Fruit fly (Drosophila melanogaster) whole organism, embryonic: ENCODE results near the gene Tsp33B.

ENCODE experiments used
- Antp ChIP-seq: fragments of 200-800 bp; sonication (Bioruptor generic); optimal IDR thresholded peaks from 3 replicates; lab custom pipeline; 2016; ENCODE audit warnings: missing biosample characterization, missing genetic modification characterization
- CG10979 ChIP-seq: fragments of 200-800 bp; sonication (Bioruptor generic); optimal IDR thresholded peaks from 2 replicates; lab custom pipeline; 2018; ENCODE audit warnings: missing biosample characterization, mild to moderate bottlenecking, missing genetic modification characterization, moderate library complexity
- CG12071 ChIP-seq: fragments of 200-800 bp; sonication (Bioruptor generic); optimal IDR thresholded peaks from 3 replicates; lab custom pipeline; 2018; ENCODE audit warnings: missing biosample characterization, mild to moderate bottlenecking, missing genetic modification characterization
- CG12155 ChIP-seq: fragments of 200-800 bp; sonication (Bioruptor generic); optimal IDR thresholded peaks from 3 replicates; lab custom pipeline; 2016; ENCODE audit warnings: missing biosample characterization, missing genetic modification characterization
- CG12659 ChIP-seq: fragments of 200-800 bp; sonication (Bioruptor generic); optimal IDR thresholded peaks from 3 replicates; lab custom pipeline; 2017; ENCODE audit warnings: mild to moderate bottlenecking, missing biosample characterization, missing genetic modification reagents, missing genetic modification characterization
- CG12942 ChIP-seq: fragments of 200-800 bp; sonication (Bioruptor generic); optimal IDR thresholded peaks from 3 replicates; lab custom pipeline; 2016; ENCODE audit warnings: missing biosample characterization, missing genetic modification characterization
- CG13287 ChIP-seq: fragments of 200-800 bp; sonication (Bioruptor generic); IDR thresholded peaks from 2 replicates; pipeline ENCODE4 v1.3.6; 2022; ENCODE audit warnings: missing biosample characterization, missing genetic modification characterization; ENCODE audit not compliant: partially characterized antibody
- CG14014 ChIP-seq: fragments of 200-800 bp; sonication (Bioruptor generic); IDR thresholded peaks from 2 replicates; pipeline ENCODE4 v1.3.6; 2022; ENCODE audit warnings: missing biosample characterization, missing genetic modification characterization
- CG17385 ChIP-seq: fragments of 200-800 bp; sonication (Bioruptor generic); optimal IDR thresholded peaks from 3 replicates; lab custom pipeline; 2018; ENCODE audit warnings: missing biosample characterization, mild to moderate bottlenecking, missing genetic modification characterization
- CG3281 ChIP-seq: fragments of 200-800 bp; sonication (Bioruptor generic); optimal IDR thresholded peaks from 3 replicates; lab custom pipeline; 2017; ENCODE audit warnings: missing biosample characterization, mild to moderate bottlenecking, missing genetic modification characterization
- CG34376 ChIP-seq: fragments of 200-800 bp; sonication (Bioruptor generic); optimal IDR thresholded peaks from 2 replicates; lab custom pipeline; 2018; ENCODE audit warnings: missing biosample characterization, mild to moderate bottlenecking, missing genetic modification characterization
- CG42726 ChIP-seq: fragments of 200-800 bp; sonication (Bioruptor generic); IDR thresholded peaks from 2 replicates; pipeline ENCODE4 v1.3.6; 2022; ENCODE audit warnings: missing biosample characterization, missing genetic modification characterization; ENCODE audit not compliant: partially characterized antibody
- CG4424 ChIP-seq: fragments of 200-800 bp; sonication (Bioruptor generic); optimal IDR thresholded peaks from 3 replicates; lab custom pipeline; 2016; ENCODE audit warnings: missing biosample characterization, missing genetic modification characterization
- CG6175 ChIP-seq: fragments of 200-800 bp; sonication (Bioruptor generic); IDR thresholded peaks from 3 replicates; pipeline ENCODE4 v1.3.6; 2022; ENCODE audit warnings: missing biosample characterization, missing genetic modification characterization
- CG6254 ChIP-seq: fragments of 200-800 bp; sonication (Bioruptor generic); optimal IDR thresholded peaks from 3 replicates; lab custom pipeline; 2017; ENCODE audit warnings: mild to moderate bottlenecking, missing biosample characterization, missing genetic modification reagents, missing genetic modification characterization
- CG8478 ChIP-seq: fragments of >200 bp; optimal IDR thresholded peaks from 2 replicates; lab custom pipeline; 2018
- CG8924 ChIP-seq: fragments of 200-800 bp; optimal IDR thresholded peaks from 3 replicates; lab custom pipeline; 2019; ENCODE audit warnings: missing biosample characterization, mild to moderate bottlenecking, missing genetic modification characterization, moderate library complexity
- D19B ChIP-seq: fragments of 200-800 bp; sonication (Bioruptor generic); optimal IDR thresholded peaks from 2 replicates; lab custom pipeline; 2017; ENCODE audit warnings: missing biosample characterization, mild to moderate bottlenecking, missing genetic modification characterization
- Deaf1 ChIP-seq: fragments of 200-800 bp; optimal IDR thresholded peaks from 3 replicates; lab custom pipeline; 2019; ENCODE audit warnings: missing biosample characterization, mild to moderate bottlenecking, missing genetic modification characterization, moderate library complexity
- Dip3 ChIP-seq: fragments of 200-800 bp; sonication (Bioruptor generic); optimal IDR thresholded peaks from 3 replicates; lab custom pipeline; 2016; ENCODE audit warnings: missing biosample characterization, missing genetic modification characterization
- ERR ChIP-seq: fragments of 200-800 bp; sonication (Bioruptor generic); optimal IDR thresholded peaks from 2 replicates; lab custom pipeline; 2016; ENCODE audit warnings: missing biosample characterization, missing genetic modification characterization
- Elba2 ChIP-seq: fragments of 200-800 bp; sonication (Bioruptor generic); optimal IDR thresholded peaks from 3 replicates; lab custom pipeline; 2016; ENCODE audit warnings: missing biosample characterization, missing genetic modification characterization
- HLHmδ ChIP-seq: fragments of 200-800 bp; sonication (Bioruptor generic); optimal IDR thresholded peaks from 2 replicates; lab custom pipeline; 2018; ENCODE audit warnings: missing biosample characterization, mild to moderate bottlenecking, missing genetic modification characterization, moderate library complexity
- Hand ChIP-seq: fragments of 200-800 bp; sonication (Bioruptor generic); optimal IDR thresholded peaks from 2 replicates; lab custom pipeline; 2017; ENCODE audit warnings: mild to moderate bottlenecking, missing biosample characterization, missing genetic modification reagents, missing genetic modification characterization
- Hey ChIP-seq: fragments of 200-800 bp; sonication (Bioruptor generic); optimal IDR thresholded peaks from 3 replicates; lab custom pipeline; 2018; ENCODE audit warnings: missing biosample characterization, mild to moderate bottlenecking, missing genetic modification characterization
- Lim3 ChIP-seq: fragments of 200-800 bp; sonication (Bioruptor generic); IDR thresholded peaks from 2 replicates; pipeline ENCODE4 v1.3.6; 2022; ENCODE audit warnings: missing biosample characterization, missing genetic modification characterization
- Lpt ChIP-seq: fragments of >200 bp; optimal IDR thresholded peaks from 2 replicates; lab custom pipeline; 2018; ENCODE audit warnings: missing biosample characterization, missing genetic modification characterization
- MESR4 ChIP-seq: fragments of 200-800 bp; sonication (Bioruptor generic); optimal IDR thresholded peaks from 2 replicates; lab custom pipeline; 2018; ENCODE audit warnings: missing biosample characterization, mild to moderate bottlenecking, missing genetic modification characterization, moderate library complexity
- Nf-YC ChIP-seq: fragments of 200-800 bp; optimal IDR thresholded peaks from 3 replicates; lab custom pipeline; 2019; ENCODE audit warnings: missing biosample characterization, mild to moderate bottlenecking, missing genetic modification characterization, moderate library complexity
- Poxn ChIP-seq: fragments of 200-800 bp; sonication (Bioruptor generic); IDR thresholded peaks from 2 replicates; pipeline ENCODE4 v1.3.6; 2022; ENCODE audit warnings: missing biosample characterization, missing genetic modification characterization
- Side ChIP-seq: fragments of 200-800 bp; sonication (Bioruptor generic); optimal IDR thresholded peaks from 2 replicates; lab custom pipeline; 2016; ENCODE audit warnings: missing biosample characterization, missing genetic modification characterization
- abd-A ChIP-seq: fragments of 200-800 bp; sonication (Bioruptor generic); optimal IDR thresholded peaks from 3 replicates; lab custom pipeline; 2019; ENCODE audit warnings: missing biosample characterization, mild to moderate bottlenecking, missing genetic modification characterization, moderate library complexity
- bsh ChIP-seq, 2 experiments: fragments of 200-800 bp; sonication (Bioruptor generic); optimal IDR thresholded peaks; 2 replicates each; lab custom pipeline; 2017 to 2018; ENCODE audit warnings: mild to moderate bottlenecking in 2 of 2, missing biosample characterization in 2 of 2, missing genetic modification characterization in 2 of 2, moderate library complexity in 1 of 2
- cad ChIP-seq: fragments of >200 bp; optimal IDR thresholded peaks from 2 replicates; lab custom pipeline; 2017; ENCODE audit warnings: missing biosample characterization, missing genetic modification characterization
- corto ChIP-seq: fragments of 200-800 bp; sonication (Bioruptor generic); optimal IDR thresholded peaks from 2 replicates; lab custom pipeline; 2016; ENCODE audit warnings: missing biosample characterization, mild to moderate bottlenecking, missing genetic modification characterization, moderate library complexity
- gcm ChIP-seq: fragments of 200-800 bp; sonication (Bioruptor generic); optimal IDR thresholded peaks from 2 replicates; lab custom pipeline; 2019; ENCODE audit warnings: missing biosample characterization, mild to moderate bottlenecking, missing genetic modification characterization, moderate library complexity
- gsb-n ChIP-seq: fragments of 200-800 bp; sonication (Bioruptor generic); optimal IDR thresholded peaks from 3 replicates; lab custom pipeline; 2018; ENCODE audit warnings: missing biosample characterization, mild to moderate bottlenecking, missing genetic modification characterization
- insv ChIP-seq, 2 experiments: fragments of 200-800 bp; sonication (Bioruptor generic); optimal IDR thresholded peaks; 3 replicates each; lab custom pipeline; 2016 to 2018; ENCODE audit warnings: missing biosample characterization in 2 of 2, missing genetic modification characterization in 2 of 2
- kah ChIP-seq: fragments of 200-800 bp; sonication (Bioruptor generic); optimal IDR thresholded peaks from 2 replicates; lab custom pipeline; 2018; ENCODE audit warnings: missing biosample characterization, mild to moderate bottlenecking, missing genetic modification characterization
- mam ChIP-seq: fragments of 200-800 bp; sonication (Bioruptor generic); optimal IDR thresholded peaks from 3 replicates; lab custom pipeline; 2016; ENCODE audit warnings: missing biosample characterization, missing genetic modification characterization
- nom ChIP-seq: fragments of 200-800 bp; sonication (Bioruptor generic); optimal IDR thresholded peaks from 2 replicates; lab custom pipeline; 2017; ENCODE audit warnings: missing biosample characterization, missing genetic modification characterization, mild to moderate bottlenecking, moderate library complexity, missing genetic modification reagents
- pros ChIP-seq: fragments of 200-800 bp; sonication (Bioruptor generic); optimal IDR thresholded peaks from 3 replicates; lab custom pipeline; 2019; ENCODE audit warnings: missing biosample characterization, mild to moderate bottlenecking, missing genetic modification characterization, moderate library complexity
- pzg ChIP-seq: fragments of 200-800 bp; sonication (Bioruptor generic); optimal IDR thresholded peaks from 3 replicates; lab custom pipeline; 2018; ENCODE audit warnings: missing biosample characterization, mild to moderate bottlenecking, missing genetic modification characterization, moderate library complexity
- ranshi ChIP-seq: fragments of 200-800 bp; sonication (Bioruptor generic); IDR thresholded peaks from 2 replicates; pipeline ENCODE4 v1.3.6; 2022; ENCODE audit warnings: missing biosample characterization, missing genetic modification characterization
- sens ChIP-seq: fragments of 200-800 bp; sonication (Bioruptor generic); peaks from one replicate; lab custom pipeline; 2016; ENCODE audit warnings: missing biosample characterization, missing genetic modification characterization
- seq ChIP-seq: fragments of 200-800 bp; sonication (Bioruptor generic); IDR thresholded peaks from 2 replicates; pipeline ENCODE4 v1.3.6; 2022; ENCODE audit warnings: missing biosample characterization, missing genetic modification characterization
- shn ChIP-seq: fragments of 200-800 bp; sonication (Bioruptor generic); optimal IDR thresholded peaks from 3 replicates; lab custom pipeline; 2016; ENCODE audit warnings: missing biosample characterization, missing genetic modification characterization
- sug ChIP-seq: fragments of 200-800 bp; optimal IDR thresholded peaks from 2 replicates; lab custom pipeline; 2019; ENCODE audit warnings: missing biosample characterization, mild to moderate bottlenecking, missing genetic modification characterization, moderate library complexity
- tap ChIP-seq: fragments of 200-800 bp; optimal IDR thresholded peaks from 3 replicates; lab custom pipeline; 2019; ENCODE audit warnings: missing biosample characterization, mild to moderate bottlenecking, missing genetic modification characterization, moderate library complexity
- ttk ChIP-seq: fragments of 200-800 bp; sonication (Bioruptor generic); IDR thresholded peaks from 2 replicates; pipeline ENCODE4 v2.1.2; 2022; ENCODE audit warnings: missing biosample characterization, missing genetic modification characterization

Tsp33B gene

DNA sequence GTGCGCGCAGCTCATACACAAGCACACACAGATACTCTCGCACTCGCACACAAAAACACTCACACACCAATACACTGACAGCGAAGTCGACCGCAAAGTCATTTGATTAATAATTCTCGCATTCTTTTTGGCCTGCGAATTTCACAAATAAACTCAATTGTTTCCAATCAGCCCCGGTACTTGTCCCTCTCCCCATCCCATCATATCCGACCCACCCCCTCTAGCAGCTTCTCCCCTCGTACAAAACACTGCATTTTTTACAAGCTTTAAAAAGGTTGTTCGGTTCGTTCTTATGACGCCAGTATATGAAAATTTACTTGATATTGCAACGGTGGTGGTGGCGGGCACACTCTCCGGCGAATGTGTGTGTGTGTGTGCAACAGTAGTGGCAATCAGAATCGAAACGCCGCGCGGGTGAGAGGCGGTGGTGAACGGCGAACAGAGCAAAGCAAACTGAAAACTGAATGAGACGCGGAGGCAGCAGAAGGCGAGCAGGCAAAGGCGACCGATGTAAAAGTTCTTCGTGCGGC, 15.6 kb upstream of the Tsp33B start:
- TF ChIP-seq CG17385 (GFP tag; lab: Kevin White, UChicago) (peak; percentile 27), cad (GFP tag; lab: Kevin White, UChicago) (no peak), Lpt (GFP tag; lab: Kevin White, UChicago) (no peak), abd-A (peak; percentile 95), gsb-n (tag; lab: Kevin White, UChicago) (peak; percentile 22), shn (GFP tag; lab: Kevin White, UChicago) (peak; percentile 18), ERR (peak; percentile 27), ranshi (no peak; the same call in 1 of the 2 replicates), CG12942 (GFP tag; lab: Kevin White, UChicago) (no peak), Lim3 (GFP tag; lab: Robert Waterston, UW) (no peak), Poxn (GFP tag; lab: Robert Waterston, UW) (no peak), CG4424 (GFP tag; lab: Kevin White, UChicago) (no peak), CG12155 (peak; percentile 16), sug (tag; lab: Kevin White, UChicago) (peak; percentile 59), corto (GFP tag; lab: Kevin White, UChicago) (peak; percentile 24), CG6254 (no peak), CG8924 (tag; lab: Kevin White, UChicago) (peak; percentile 14), Dip3 (peak; percentile 19), MESR4 (GFP tag; lab: Kevin White, UChicago) (peak; percentile 28), D19B (GFP tag; lab: Kevin White, UChicago) (no peak), sens (GFP tag; lab: Kevin White, UChicago) (peak; percentile 88), pzg (GFP tag; lab: Kevin White, UChicago) (peak; percentile 25), CG6175 (GFP tag; lab: Robert Waterston, UW) (peak; percentile 98), bsh (GFP tag; optimal IDR thresholded peaks at IDR 0.05; lab: Kevin White, UChicago) (peak in 1 of 2 experiments; percentile 18), Hand (GFP tag; lab: Kevin White, UChicago) (peak; percentile 12), mam (GFP tag; lab: Kevin White, UChicago) (peak; percentile 18), Antp (GFP tag; lab: Kevin White, UChicago) (peak; percentile 15), CG12659 (GFP tag; lab: Kevin White, UChicago) (no peak), pros (peak; percentile 93), CG42726 (peak; percentile 81), nom (GFP tag; lab: Kevin White, UChicago) (peak; percentile 61), Hey (tag; lab: Kevin White, UChicago) (peak; percentile 34), CG8478 (lab: Kevin White, UChicago) (peak; percentile 80), Nf-YC (tag; lab: Kevin White, UChicago) (peak; percentile 55), Deaf1 (tag; lab: Kevin White, UChicago) (peak; percentile 99), CG34376 (peak; percentile 52), tap (tag; lab: Kevin White, UChicago) (peak; percentile 1), kah (GFP tag; lab: Kevin White, UChicago) (peak; percentile 5), ttk (GFP tag; lab: Robert Waterston, UW) (peak; percentile 24; the same call in 1 of the 2 replicates), CG13287 (0 out of 2 replicates have a peak, but pooled peaks have one; percentile 38), Side (peak; percentile 34), seq (GFP tag; lab: Robert Waterston, UW) (peak; percentile 46; the same call in 1 of the 2 replicates), insv (GFP tag; optimal IDR thresholded peaks at IDR 0.05; lab: Kevin White, UChicago) (peak in 1 of 2 experiments; percentile 42), CG3281 (GFP tag; lab: Kevin White, UChicago) (peak; percentile 10), Elba2 (GFP tag; lab: Kevin White, UChicago) (peak; percentile 71), CG14014 (GFP tag; lab: Robert Waterston, UW) (peak; percentile 24; the same call in 1 of the 2 replicates), gcm (GFP tag; lab: Kevin White, UChicago) (peak; percentile 25), CG12071 (GFP tag; lab: Kevin White, UChicago) (peak; percentile 52), HLHmδ (GFP tag; lab: Kevin White, UChicago) (peak; percentile 20), CG10979 (tag; lab: Kevin White, UChicago) (no peak)
